Worm (Caenorhabditis elegans) whole organism, L1 larva: Measurements from ENCODE around the gene uda-1.

ENCODE experiments used
- ama-1 ChIP-seq: fragments of 150-350 bp; optimal IDR thresholded peaks from 2 replicates; lab custom pipeline; 2014
- ceh-63 ChIP-seq: fragments of 200-800 bp; sonication (Bioruptor generic); optimal IDR thresholded peaks from 2 replicates; lab custom pipeline; 2018; ENCODE audit warnings: mild to moderate bottlenecking, missing genetic modification characterization, missing compliant biosample characterization
- fos-1 ChIP-seq: fragments of 150-350 bp; optimal IDR thresholded peaks from 2 replicates; lab custom pipeline; 2014; ENCODE audit warnings: missing biosample characterization, missing genetic modification characterization
- nhr-11 ChIP-seq: fragments of 150-350 bp; optimal IDR thresholded peaks from 2 replicates; lab custom pipeline; 2014; ENCODE audit warnings: missing biosample characterization, missing genetic modification characterization
- nhr-28 ChIP-seq: fragments of 150-350 bp; optimal IDR thresholded peaks from 2 replicates; lab custom pipeline; 2014; ENCODE audit warnings: missing biosample characterization, missing genetic modification characterization
- nhr-76 ChIP-seq: sonication (generic microtip); optimal IDR thresholded peaks from 2 replicates; lab custom pipeline; 2017; ENCODE audit warnings: missing biosample characterization, missing genetic modification characterization
- pqm-1 ChIP-seq: sonication (generic microtip); optimal IDR thresholded peaks from 3 replicates; lab custom pipeline; 2017; ENCODE audit warnings: missing biosample characterization, missing genetic modification characterization
- unc-130 ChIP-seq: fragments of 150-350 bp; optimal IDR thresholded peaks from 2 replicates; lab custom pipeline; 2017; ENCODE audit warnings: missing biosample characterization, missing genetic modification characterization, inconsistent platforms
- unc-62 ChIP-seq: fragments of 150-350 bp; optimal IDR thresholded peaks from 2 replicates; lab custom pipeline; 2014; ENCODE audit warnings: missing biosample characterization, missing genetic modification reagents, missing genetic modification characterization
- unc-86 ChIP-seq: sonication (generic microtip); optimal IDR thresholded peaks from 2 replicates; lab custom pipeline; 2016; ENCODE audit warnings: missing genetic modification characterization, missing compliant biosample characterization
- ztf-11 ChIP-seq, 2 experiments: sonication (generic microtip); optimal IDR thresholded peaks; 2 replicates each; lab custom pipeline; 2016 to 2017; ENCODE audit warnings: missing genetic modification characterization in 2 of 2, missing biosample characterization in 1 of 2, missing compliant biosample characterization in 1 of 2

DNA sequence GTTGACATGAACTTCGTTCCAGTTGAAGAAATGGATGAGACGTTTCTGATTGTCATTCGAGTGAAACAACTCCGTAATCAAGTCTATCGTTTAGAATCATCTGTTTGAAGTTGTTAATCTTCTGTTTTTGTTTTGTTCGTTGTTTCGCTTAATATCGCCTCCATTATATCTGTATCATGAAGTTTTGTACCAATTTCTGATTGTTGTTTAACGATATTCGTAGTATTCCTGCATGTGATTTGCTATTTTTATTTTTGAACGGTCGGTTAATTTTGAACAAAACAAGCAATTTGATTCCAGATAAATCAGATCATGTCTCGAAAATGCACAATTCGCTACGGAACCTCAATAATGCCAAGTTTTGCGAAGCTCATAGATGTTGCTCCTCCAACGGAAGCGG, 22.0 kb upstream of the uda-1 start, which contains the start of gene C27H6.9:
- TF ChIP-seq unc-130 (tag; lab: Kevin White, UChicago) (no peak), unc-86 (tag; lab: Kevin White, UChicago) (no peak), nhr-28 (tag; lab: Kevin White, UChicago) (no peak), ztf-11 (tag; optimal IDR thresholded peaks at IDR 0.05; lab: Kevin White, UChicago) (no peak), ama-1 (lab: Kevin White, UChicago) (no peak), ceh-63 (GFP tag; lab: Kevin White, UChicago) (no peak), fos-1 (no peak), pqm-1 (tag; lab: Kevin White, UChicago) (no peak), unc-62 (GFP tag; lab: Kevin White, UChicago) (no peak), nhr-76 (tag; lab: Kevin White, UChicago) (no peak), nhr-11 (tag; lab: Kevin White, UChicago) (no peak)
